Worm (Caenorhabditis elegans) whole organism, midembryonic: Measurements from ENCODE around the gene nhr-68.

Experiments used
- cog-1 ChIP-seq: sonication (generic microtip); optimal IDR thresholded peaks from 2 replicates; lab custom pipeline; 2016; ENCODE audit warnings: missing genetic modification characterization, missing compliant biosample characterization
- ref-1 ChIP-seq: fragments of 200-800 bp; sonication (Bioruptor generic); conservative IDR thresholded peaks from 2 replicates; pipeline ENCODE4 v1.3.6; 2022; ENCODE audit warnings: missing genetic modification reagents, missing genetic modification characterization, missing compliant biosample characterization
- ztf-23 ChIP-seq: fragments of 200-800 bp; sonication (Bioruptor generic); IDR thresholded peaks from 2 replicates; pipeline ENCODE4 v1.3.6; 2022; ENCODE audit warnings: missing genetic modification reagents, missing genetic modification characterization, missing compliant biosample characterization

ce11 chrV:11583212-11583611 is 10.0 kb downstream of the nhr-68 start, which contains the start of gene srx-88:
- TF ChIP-seq ztf-23 (GFP tag; lab: Robert Waterston, UW) (no peak), ref-1 (GFP tag; lab: Robert Waterston, UW) (no peak), cog-1 (tag; lab: Kevin White, UChicago) (no peak)
